Fruit fly (Drosophila melanogaster) whole organism, pupa: ENCODE results near the gene Akr1B.

Source experiments
- CG17806 ChIP-seq: fragments of 200-800 bp; sonication (Bioruptor generic); optimal IDR thresholded peaks from 2 replicates; lab custom pipeline; 2018; ENCODE audit warnings: missing biosample characterization, mild to moderate bottlenecking, missing genetic modification characterization, moderate library complexity
- CG9948 ChIP-seq: fragments of 200-800 bp; sonication (Bioruptor generic); optimal IDR thresholded peaks from 2 replicates; lab custom pipeline; 2018; ENCODE audit warnings: missing biosample characterization, mild to moderate bottlenecking, missing genetic modification characterization, moderate library complexity
- EcR ChIP-seq: fragments of 200-800 bp; sonication (Bioruptor generic); optimal IDR thresholded peaks from 3 replicates; lab custom pipeline; 2019; ENCODE audit warnings: missing biosample characterization, missing genetic modification characterization, mild to moderate bottlenecking, moderate library complexity, missing genetic modification reagents
- Ets98B ChIP-seq: fragments of 200-800 bp; sonication (Bioruptor generic); IDR thresholded peaks from 2 replicates; pipeline ENCODE4 v1.3.6; 2022; ENCODE audit warnings: missing biosample characterization, missing genetic modification characterization
- rn ChIP-seq: fragments of 200-800 bp; sonication (Bioruptor generic); IDR thresholded peaks from 2 replicates; pipeline ENCODE4 v1.3.6; 2022; ENCODE audit warnings: missing biosample characterization, missing genetic modification characterization

DNA sequence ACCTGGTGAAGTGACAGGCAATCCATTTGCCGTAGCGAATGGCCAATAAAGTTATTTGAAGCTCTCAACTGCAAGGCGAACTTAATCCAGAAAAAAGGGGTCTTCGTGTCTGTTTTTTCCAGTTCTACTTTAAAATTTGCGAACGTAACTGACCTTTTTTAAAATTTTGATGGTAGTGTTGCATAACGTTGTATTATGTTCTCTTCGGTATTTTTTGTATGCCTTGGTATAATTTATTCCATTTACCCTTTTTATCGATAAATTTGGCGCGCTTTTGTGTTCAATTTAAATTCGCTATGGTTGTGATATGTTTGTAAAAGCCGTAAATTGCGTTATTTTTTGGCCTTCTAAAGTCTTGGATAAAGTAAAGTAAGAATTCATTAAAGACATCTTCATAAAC lies 6.5 kb upstream of the Akr1B start:
- TF ChIP-seq Ets98B (GFP tag; lab: Robert Waterston, UW) (no peak), EcR (GFP tag; lab: Kevin White, UChicago) (no peak), CG17806 (tag; lab: Kevin White, UChicago) (no peak), rn (no peak), CG9948 (tag; lab: Kevin White, UChicago) (no peak)
